Fruit fly (Drosophila melanogaster): Measurements from ENCODE around the gene bond.
A peak's percentile ranks its signal among the peaks of the same experiment; 100 is the strongest.

Gene bond

dm6 chr3R:22526353-22526907 lies 24.1 kb upstream of the bond start (continued):
- no peak for TF ChIP-seq Ssrp (tag; optimal IDR thresholded peaks at IDR 0.05)
- TF ChIP-seq CG33557 (GFP tag; optimal IDR thresholded peaks at IDR 0.05): no peak
- TF ChIP-seq jumu (GFP tag; optimal IDR thresholded peaks at IDR 0.05): no peak
- no peak for TF ChIP-seq GATAe (GFP tag; conservative IDR thresholded peaks at IDR 0.05)
- peak; percentile 18 for TF ChIP-seq CG17829 (tag; optimal IDR thresholded peaks at IDR 0.05)
- no peak for TF ChIP-seq CG4854 (GFP tag; optimal IDR thresholded peaks at IDR 0.05)
- TF ChIP-seq CG2116 (GFP tag; optimal IDR thresholded peaks at IDR 0.05): no peak
- no peak for TF ChIP-seq knrl (GFP tag; IDR thresholded peaks at IDR 0.05; ENCODE audit: partially characterized antibody)
- TF ChIP-seq Hey (tag; optimal IDR thresholded peaks at IDR 0.05): no peak
- no peak for TF ChIP-seq CG33213 (GFP tag; optimal IDR thresholded peaks at IDR 0.05)
- TF ChIP-seq Ada2b (GFP tag; IDR thresholded peaks at IDR 0.05): peak; percentile 13; the same call in 1 of the 2 replicates
- TF ChIP-seq CG11504 (tag; optimal IDR thresholded peaks at IDR 0.05): peak; percentile 44
- TF ChIP-seq CG9609 (GFP tag; optimal IDR thresholded peaks at IDR 0.05): peak; percentile 9
- no peak for TF ChIP-seq CG15601 (tag; optimal IDR thresholded peaks at IDR 0.05)
- TF ChIP-seq CG3838 (GFP tag; optimal IDR thresholded peaks at IDR 0.05): no peak
- no peak for TF ChIP-seq fd96Cb (tag; optimal IDR thresholded peaks at IDR 0.05)
- no peak for TF ChIP-seq CG6813 (GFP tag; optimal IDR thresholded peaks at IDR 0.05)
- TF ChIP-seq luna (GFP tag; optimal IDR thresholded peaks at IDR 0.05): no peak
- TF ChIP-seq H15 (GFP tag; IDR thresholded peaks at IDR 0.05): no peak
- TF ChIP-seq Dp (GFP tag; optimal IDR thresholded peaks at IDR 0.05): no peak
- TF ChIP-seq H2.0 (GFP tag; IDR thresholded peaks at IDR 0.05): peak; percentile 18; the same call in 1 of the 2 replicates
- no peak for TF ChIP-seq bsh (GFP tag; optimal IDR thresholded peaks at IDR 0.05)
- no peak for TF ChIP-seq HLHmδ (GFP tag; optimal IDR thresholded peaks at IDR 0.05)
- TF ChIP-seq Taf1 (GFP tag; IDR thresholded peaks at IDR 0.05): no peak
- TF ChIP-seq bbx (GFP tag; IDR thresholded peaks at IDR 0.05; ENCODE audit: partially characterized antibody): 0 out of 2 replicates have a peak, but pooled peaks have one; percentile 22
- peak; percentile 20 for TF ChIP-seq CG7556 (GFP tag; optimal IDR thresholded peaks at IDR 0.05)
- TF ChIP-seq HHEX (GFP tag; optimal IDR thresholded peaks at IDR 0.05): no peak
- no peak for TF ChIP-seq E2f2 (GFP tag; IDR thresholded peaks at IDR 0.05)
- TF ChIP-seq CG14710 (tag; optimal IDR thresholded peaks at IDR 0.05): peak; percentile 5
- TF ChIP-seq kah (GFP tag; optimal IDR thresholded peaks at IDR 0.05): no peak
- TF ChIP-seq CG12071 (GFP tag; optimal IDR thresholded peaks at IDR 0.05): no peak
- TF ChIP-seq CG10321 (GFP tag; IDR thresholded peaks at IDR 0.05): no peak
- no peak for TF ChIP-seq CG4707 (GFP tag; optimal IDR thresholded peaks at IDR 0.05)
- peak; percentile 10 for TF ChIP-seq CG12391 (tag; optimal IDR thresholded peaks at IDR 0.05)
- no peak for TF ChIP-seq wdn (GFP tag; IDR thresholded peaks at IDR 0.05)
- no peak for TF ChIP-seq ato (GFP tag; IDR thresholded peaks at IDR 0.05; ENCODE audit: partially characterized antibody)
- 0 out of 2 replicates have a peak, but pooled peaks have one; percentile 45 for TF ChIP-seq CG14667 (GFP tag; IDR thresholded peaks at IDR 0.05)
- no peak for TF ChIP-seq CG3281 (GFP tag; optimal IDR thresholded peaks at IDR 0.05)
- TF ChIP-seq CG10147 (GFP tag; optimal IDR thresholded peaks at IDR 0.05): no peak
- TF ChIP-seq Hand (GFP tag; optimal IDR thresholded peaks at IDR 0.05): no peak
- TF ChIP-seq abd-A (tag; optimal IDR thresholded peaks at IDR 0.05): no peak
- TF ChIP-seq E2f1 (GFP tag; IDR thresholded peaks at IDR 0.05): no peak
- TF ChIP-seq CG8388 (GFP tag; optimal IDR thresholded peaks at IDR 0.05): no peak
- TF ChIP-seq CG8478 (optimal IDR thresholded peaks at IDR 0.05): no peak
- TF ChIP-seq CG4282 (GFP tag; optimal IDR thresholded peaks at IDR 0.05): no peak
- no peak for TF ChIP-seq Bdp1 (GFP tag; optimal IDR thresholded peaks at IDR 0.05)
- peak; percentile 42 for TF ChIP-seq CG12769 (tag; optimal IDR thresholded peaks at IDR 0.05)
- no peak for TF ChIP-seq MESR4 (GFP tag; optimal IDR thresholded peaks at IDR 0.05)
- TF ChIP-seq chif (GFP tag; optimal IDR thresholded peaks at IDR 0.05): no peak
- TF ChIP-seq sd (tag; optimal IDR thresholded peaks at IDR 0.05): no peak

Data from whole organism, embryonic.